Worm (Caenorhabditis elegans) whole organism, young adult: ENCODE data around the gene figl-1.
A peak's percentile ranks its signal among the peaks of the same experiment; 100 is the strongest.

ENCODE experiments used
- B0336.3 ChIP-seq: fragments of 200-800 bp; sonication (Bioruptor generic); IDR thresholded peaks from 2 replicates; pipeline ENCODE4 v1.3.6; 2022; ENCODE audit warnings: missing genetic modification characterization, missing compliant biosample characterization
- C06A6.2 ChIP-seq: fragments of 200-800 bp; sonication (Bioruptor generic); conservative IDR thresholded peaks from 2 replicates; pipeline ENCODE4 v1.3.6; 2022; ENCODE audit warnings: missing genetic modification characterization, missing compliant biosample characterization
- D2030.7 ChIP-seq: fragments of 200-800 bp; sonication (Bioruptor generic); IDR thresholded peaks from 2 replicates; pipeline ENCODE4 v1.3.6; 2022; ENCODE audit warnings: missing genetic modification reagents, missing genetic modification characterization, missing compliant biosample characterization
- F10E7.11 ChIP-seq: sonication (generic microtip); optimal IDR thresholded peaks from 2 replicates; lab custom pipeline; 2017; ENCODE audit warnings: mild to moderate bottlenecking, missing genetic modification characterization, moderate library complexity, missing compliant biosample characterization
- F22D6.2 ChIP-seq: sonication (generic microtip); optimal IDR thresholded peaks from 2 replicates; lab custom pipeline; 2016; ENCODE audit warnings: mild to moderate bottlenecking, missing genetic modification characterization, missing compliant biosample characterization
- F39B2.1 ChIP-seq: fragments of 200-800 bp; sonication (Bioruptor generic); IDR thresholded peaks from 2 replicates; pipeline ENCODE4 v1.3.6; 2022; ENCODE audit warnings: missing genetic modification reagents, missing genetic modification characterization, missing compliant biosample characterization
- F57A8.1 ChIP-seq: fragments of 200-800 bp; sonication (Bioruptor generic); optimal IDR thresholded peaks from 2 replicates; lab custom pipeline; 2018; ENCODE audit warnings: mild to moderate bottlenecking, missing genetic modification characterization, moderate library complexity, missing compliant biosample characterization
- K11D2.4 ChIP-seq: fragments of 200-800 bp; sonication (Bioruptor generic); IDR thresholded peaks from 2 replicates; pipeline ENCODE4 v1.3.6; 2022; ENCODE audit warnings: missing genetic modification reagents, missing genetic modification characterization, missing compliant biosample characterization
- K12H6.12 ChIP-seq: fragments of 200-800 bp; sonication (Bioruptor generic); optimal IDR thresholded peaks from 2 replicates; lab custom pipeline; 2018; ENCODE audit warnings: mild to moderate bottlenecking, missing genetic modification characterization, missing compliant biosample characterization
- T07F8.4 ChIP-seq: sonication (generic microtip); optimal IDR thresholded peaks from 2 replicates; lab custom pipeline; 2016; ENCODE audit warnings: mild to moderate bottlenecking, missing genetic modification characterization, moderate library complexity, missing compliant biosample characterization
- Y53F4B.3 ChIP-seq: fragments of 200-800 bp; sonication (Bioruptor generic); IDR thresholded peaks from 2 replicates; pipeline ENCODE4 v1.3.6; 2022; ENCODE audit warnings: missing genetic modification reagents, missing genetic modification characterization, missing compliant biosample characterization
- Y56A3A.18 ChIP-seq: fragments of 200-800 bp; sonication (Bioruptor generic); IDR thresholded peaks from 2 replicates; pipeline ENCODE4 v1.3.6; 2022; ENCODE audit warnings: missing genetic modification reagents, missing genetic modification characterization, missing compliant biosample characterization
- ZK185.1 ChIP-seq: sonication (generic microtip); optimal IDR thresholded peaks from 2 replicates; lab custom pipeline; 2016; ENCODE audit warnings: mild to moderate bottlenecking, missing genetic modification characterization, missing compliant biosample characterization; ENCODE audit not compliant: poor library complexity, severe bottlenecking
- akir-1 ChIP-seq: fragments of 200-800 bp; sonication (Bioruptor generic); optimal IDR thresholded peaks from 2 replicates; lab custom pipeline; 2018; ENCODE audit warnings: mild to moderate bottlenecking, missing genetic modification characterization, moderate library complexity, missing compliant biosample characterization
- athp-1 ChIP-seq: sonication (generic microtip); optimal IDR thresholded peaks from 2 replicates; lab custom pipeline; 2017; ENCODE audit warnings: mild to moderate bottlenecking, missing genetic modification characterization, missing compliant biosample characterization
- attf-3 ChIP-seq: fragments of 200-800 bp; sonication (Bioruptor generic); conservative IDR thresholded peaks from 2 replicates; pipeline ENCODE4 v1.3.6; 2022; ENCODE audit warnings: missing genetic modification reagents, missing genetic modification characterization, missing compliant biosample characterization
- attf-5 ChIP-seq: fragments of 200-800 bp; sonication (Bioruptor generic); optimal IDR thresholded peaks from 2 replicates; lab custom pipeline; 2018; ENCODE audit warnings: mild to moderate bottlenecking, missing genetic modification characterization, missing compliant biosample characterization
- attf-6 ChIP-seq: fragments of 200-800 bp; sonication (Bioruptor generic); IDR thresholded peaks from 2 replicates; pipeline ENCODE4 v1.3.6; 2022; ENCODE audit warnings: missing genetic modification reagents, missing genetic modification characterization, missing compliant biosample characterization
- cebp-1 ChIP-seq, 2 experiments: fragments of 200-800 bp in 1 of 2; sonication (Bioruptor generic) in 1 of 2; sonication (generic microtip) in 1 of 2; IDR thresholded peaks in 1 of 2; optimal IDR thresholded peaks in 1 of 2; 2 replicates each; pipeline versions ENCODE4 v1.3.6 to Lab custom; 2017 to 2022; ENCODE audit warnings: missing compliant biosample characterization in 2 of 2, missing genetic modification characterization in 2 of 2, mild to moderate bottlenecking in 1 of 2, missing genetic modification reagents in 1 of 2, moderate library complexity in 1 of 2
- ceh-79 ChIP-seq: sonication (generic microtip); optimal IDR thresholded peaks from 2 replicates; lab custom pipeline; 2017; ENCODE audit warnings: mild to moderate bottlenecking, missing genetic modification characterization, missing compliant biosample characterization
- dox-1 ChIP-seq: fragments of 200-800 bp; sonication (Bioruptor generic); IDR thresholded peaks from 2 replicates; pipeline ENCODE4 v1.3.6; 2022; ENCODE audit warnings: missing genetic modification reagents, missing genetic modification characterization, missing compliant biosample characterization
- efl-1 ChIP-seq: fragments of 150-350 bp; optimal IDR thresholded peaks from 2 replicates; lab custom pipeline; 2014; ENCODE audit warnings: missing biosample characterization, missing genetic modification reagents, missing genetic modification characterization
- egl-44 ChIP-seq: fragments of 200-800 bp; sonication (Bioruptor generic); IDR thresholded peaks from 2 replicates; pipeline ENCODE4 v1.3.6; 2022; ENCODE audit warnings: missing genetic modification reagents, missing genetic modification characterization, missing compliant biosample characterization
- ekl-4 ChIP-seq: fragments of 200-800 bp; sonication (Bioruptor generic); IDR thresholded peaks from 2 replicates; pipeline ENCODE4 v1.3.6; 2022; ENCODE audit warnings: missing genetic modification reagents, missing genetic modification characterization, missing compliant biosample characterization
- gei-17 ChIP-seq: fragments of 200-800 bp; sonication (Bioruptor generic); optimal IDR thresholded peaks from 2 replicates; lab custom pipeline; 2018; ENCODE audit warnings: mild to moderate bottlenecking, missing genetic modification characterization, missing compliant biosample characterization
- hlh-26 ChIP-seq: fragments of 200-800 bp; sonication (Bioruptor generic); conservative IDR thresholded peaks from 2 replicates; pipeline ENCODE4 v1.3.6; 2022; ENCODE audit warnings: missing genetic modification reagents, missing genetic modification characterization, missing compliant biosample characterization
- let-526 ChIP-seq: fragments of 200-800 bp; sonication (Bioruptor generic); IDR thresholded peaks from 2 replicates; pipeline ENCODE4 v1.3.6; 2022; ENCODE audit warnings: missing genetic modification reagents, missing genetic modification characterization, missing compliant biosample characterization
- lin-35 ChIP-seq, 3 experiments: fragments of 150-350 bp in 2 of 3; sonication (generic microtip) in 1 of 3; optimal IDR thresholded peaks; 2 replicates each; lab custom pipeline; 2014 to 2018; ENCODE audit warnings: missing biosample characterization in 3 of 3, missing genetic modification characterization in 3 of 3, missing genetic modification reagents in 3 of 3
- lin-40 ChIP-seq: sonication (generic microtip); optimal IDR thresholded peaks from 2 replicates; lab custom pipeline; 2016; ENCODE audit warnings: missing genetic modification characterization, mild to moderate bottlenecking, missing compliant biosample characterization, missing genotype, missing genetic modification reagents
- madf-6 ChIP-seq: fragments of 200-800 bp; sonication (Bioruptor generic); IDR thresholded peaks from 2 replicates; pipeline ENCODE4 v1.3.6; 2022; ENCODE audit warnings: missing genetic modification reagents, missing genetic modification characterization, missing compliant biosample characterization
- madf-8 ChIP-seq: fragments of 200-800 bp; sonication (Bioruptor generic); conservative IDR thresholded peaks from 2 replicates; pipeline ENCODE4 v1.3.6; 2022; ENCODE audit warnings: missing genetic modification reagents, missing genetic modification characterization, missing compliant biosample characterization
- nfya-2 ChIP-seq: fragments of 200-800 bp; sonication (Bioruptor generic); IDR thresholded peaks from 2 replicates; pipeline ENCODE4 v1.3.6; 2022; ENCODE audit warnings: missing genetic modification reagents, missing genetic modification characterization, missing compliant biosample characterization
- nhr-120 ChIP-seq: fragments of 200-800 bp; sonication (Bioruptor generic); IDR thresholded peaks from 2 replicates; pipeline ENCODE4 v1.3.6; 2022; ENCODE audit warnings: missing genetic modification characterization, missing compliant biosample characterization
- nhr-179 ChIP-seq: sonication (generic microtip); optimal IDR thresholded peaks from 2 replicates; lab custom pipeline; 2016; ENCODE audit warnings: mild to moderate bottlenecking, missing genetic modification characterization, missing compliant biosample characterization
- nhr-27 ChIP-seq: fragments of 200-800 bp; sonication (Bioruptor generic); optimal IDR thresholded peaks from 2 replicates; lab custom pipeline; 2018; ENCODE audit warnings: mild to moderate bottlenecking, missing genetic modification characterization, moderate library complexity, missing compliant biosample characterization
- repo-1 ChIP-seq: sonication (generic microtip); optimal IDR thresholded peaks from 2 replicates; lab custom pipeline; 2017; ENCODE audit warnings: mild to moderate bottlenecking, missing genetic modification characterization, missing compliant biosample characterization
- sdz-38 ChIP-seq: sonication (generic microtip); optimal IDR thresholded peaks from 2 replicates; lab custom pipeline; 2016; ENCODE audit warnings: missing genotype, missing genetic modification characterization, missing compliant biosample characterization
- snpc-1.1 ChIP-seq: sonication (generic microtip); optimal IDR thresholded peaks from 2 replicates; lab custom pipeline; 2017; ENCODE audit warnings: missing genetic modification characterization, mild to moderate bottlenecking, missing compliant biosample characterization, antibody characterized with exemption, moderate library complexity, missing genotype, missing genetic modification reagents; ENCODE audit not compliant: insufficient read depth
- sptf-2 ChIP-seq: fragments of 200-800 bp; sonication (Bioruptor generic); optimal IDR thresholded peaks from 2 replicates; lab custom pipeline; 2018; ENCODE audit warnings: mild to moderate bottlenecking, missing genetic modification characterization, missing compliant biosample characterization
- tbp1 ChIP-seq: fragments of 200-800 bp; sonication (Bioruptor generic); optimal IDR thresholded peaks from 2 replicates; lab custom pipeline; 2018; ENCODE audit warnings: mild to moderate bottlenecking, missing genetic modification characterization, missing compliant biosample characterization
- tbx-9 ChIP-seq: sonication (generic microtip); optimal IDR thresholded peaks from 2 replicates; lab custom pipeline; 2016; ENCODE audit warnings: borderline replicate concordance, missing genetic modification characterization, inconsistent platforms, missing compliant biosample characterization
- unc-130 ChIP-seq: sonication (generic microtip); optimal IDR thresholded peaks from 2 replicates; lab custom pipeline; 2016; ENCODE audit warnings: missing genetic modification reagents, missing genetic modification characterization, missing compliant biosample characterization
- ztf-25 ChIP-seq: fragments of 200-800 bp; sonication (Bioruptor generic); IDR thresholded peaks from 2 replicates; pipeline ENCODE4 v1.3.6; 2022; ENCODE audit warnings: missing genetic modification reagents, missing genetic modification characterization, missing compliant biosample characterization
- ztf-26 ChIP-seq: sonication (generic microtip); optimal IDR thresholded peaks from 2 replicates; lab custom pipeline; 2017; ENCODE audit warnings: missing genetic modification characterization, missing compliant biosample characterization
- ztf-3 ChIP-seq: fragments of 200-800 bp; sonication (Bioruptor generic); optimal IDR thresholded peaks from 2 replicates; lab custom pipeline; 2018; ENCODE audit warnings: mild to moderate bottlenecking, missing genetic modification characterization, missing compliant biosample characterization

The figl-1 gene

DNA sequence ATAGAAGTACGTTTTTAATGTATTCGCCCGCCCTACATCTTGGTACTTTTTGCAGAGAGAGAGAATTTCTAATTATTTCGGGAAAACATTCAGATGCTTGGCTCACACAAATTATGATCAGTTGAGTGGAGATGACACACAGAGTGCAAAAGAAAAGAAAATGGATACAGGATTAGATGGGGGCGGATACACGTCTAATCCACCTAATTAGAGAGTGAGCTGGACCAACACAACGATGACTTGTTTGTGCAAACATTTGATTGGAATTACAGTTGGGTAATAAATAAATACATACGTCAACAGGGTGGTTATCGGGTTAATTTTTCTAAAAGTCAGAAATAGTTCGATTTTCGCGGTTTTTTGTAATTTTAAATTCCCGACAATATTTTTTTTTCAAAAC, 13.3 kb upstream of the figl-1 start:
- TF ChIP-seq madf-8 (GFP tag; lab: Robert Waterston, UW) (no peak), F39B2.1 (GFP tag; lab: Robert Waterston, UW) (no peak), snpc-1.1 (tag; lab: Kevin White, UChicago) (no peak), ceh-79 (tag; lab: Kevin White, UChicago) (no peak), B0336.3 (GFP tag; lab: Robert Waterston, UW) (no peak), hlh-26 (GFP tag; lab: Robert Waterston, UW) (no peak), T07F8.4 (tag; lab: Kevin White, UChicago) (no peak), tbp1 (no peak), ekl-4 (no peak), ZK185.1 (tag; lab: Kevin White, UChicago) (no peak), sptf-2 (GFP tag; lab: Kevin White, UChicago) (no peak), sdz-38 (tag; lab: Kevin White, UChicago) (no peak), akir-1 (GFP tag; lab: Kevin White, UChicago) (no peak), Y53F4B.3 (GFP tag; lab: Robert Waterston, UW) (no peak), gei-17 (no peak), ztf-3 (GFP tag; lab: Kevin White, UChicago) (no peak), K11D2.4 (GFP tag; lab: Robert Waterston, UW) (no peak), ztf-25 (no peak), attf-5 (GFP tag; lab: Kevin White, UChicago) (no peak), D2030.7 (GFP tag; lab: Robert Waterston, UW) (no peak)

DNA sequence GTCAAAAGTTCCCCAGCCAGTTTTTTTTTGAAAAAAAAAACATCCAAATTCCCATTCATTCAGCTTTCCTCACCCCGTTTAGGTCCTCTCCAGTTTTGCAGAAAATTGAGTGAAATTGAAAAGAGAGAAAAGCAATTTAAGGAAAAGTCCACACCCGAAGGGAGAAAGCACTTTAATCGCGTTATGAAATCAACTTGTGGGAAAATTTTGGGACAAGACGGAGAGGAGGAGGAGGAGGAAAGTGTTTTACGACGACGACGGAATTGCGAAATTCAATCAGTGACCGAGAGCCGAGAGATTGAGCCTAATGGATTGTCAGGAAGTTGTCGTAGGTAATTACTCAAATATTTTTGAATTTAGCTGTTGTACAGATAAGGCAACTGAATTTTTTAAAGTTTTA, 11.6 kb upstream of the figl-1 start:
- TF ChIP-seq nhr-120 (GFP tag; lab: Robert Waterston, UW): no peak
- peak; percentile 65; the same call in 1 of the 2 replicates for TF ChIP-seq cebp-1 (GFP tag; IDR thresholded peaks at IDR 0.05; lab: Robert Waterston, UW)
- TF ChIP-seq cebp-1 (tag; optimal IDR thresholded peaks at IDR 0.05; lab: Kevin White, UChicago): peak; percentile 94
- TF ChIP-seq K12H6.12 (tag; lab: Kevin White, UChicago): no peak

DNA sequence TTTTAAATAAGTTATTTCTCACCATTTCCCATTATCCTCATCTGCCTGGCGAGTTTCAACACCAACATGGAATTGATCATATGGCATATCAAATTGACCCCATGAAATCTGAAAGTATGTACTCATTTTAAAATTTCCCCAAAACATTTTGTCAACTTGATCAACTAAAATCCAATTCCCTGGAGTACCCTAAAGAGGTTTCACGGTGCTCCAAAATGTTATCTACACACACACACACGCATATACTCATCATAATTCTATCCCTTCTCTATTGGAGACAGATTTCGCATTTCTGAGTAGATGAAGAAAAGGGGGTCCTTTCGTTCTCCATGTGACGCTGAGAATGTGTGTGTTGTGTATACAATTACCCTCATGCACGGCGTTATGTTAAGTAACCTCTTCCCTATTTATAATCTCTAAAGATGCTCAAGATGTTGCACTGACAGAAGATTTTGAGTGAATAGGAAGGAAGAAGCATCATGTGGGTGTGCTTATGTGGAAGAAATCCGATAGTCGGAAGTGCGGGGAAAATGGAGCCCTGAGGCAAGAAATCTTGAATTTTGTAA, 10.3 kb upstream of the figl-1 start:
- TF ChIP-seq lin-35 (GFP tag; optimal IDR thresholded peaks at IDR 0.05; lab: Kevin White, UChicago) (no peak), nfya-2 (no peak), ztf-26 (tag; lab: Kevin White, UChicago) (no peak), tbx-9 (no peak), let-526 (no peak), repo-1 (tag; lab: Kevin White, UChicago) (no peak), F57A8.1 (GFP tag; lab: Kevin White, UChicago) (no peak), madf-6 (no peak), nhr-179 (tag; lab: Kevin White, UChicago) (no peak)

DNA sequence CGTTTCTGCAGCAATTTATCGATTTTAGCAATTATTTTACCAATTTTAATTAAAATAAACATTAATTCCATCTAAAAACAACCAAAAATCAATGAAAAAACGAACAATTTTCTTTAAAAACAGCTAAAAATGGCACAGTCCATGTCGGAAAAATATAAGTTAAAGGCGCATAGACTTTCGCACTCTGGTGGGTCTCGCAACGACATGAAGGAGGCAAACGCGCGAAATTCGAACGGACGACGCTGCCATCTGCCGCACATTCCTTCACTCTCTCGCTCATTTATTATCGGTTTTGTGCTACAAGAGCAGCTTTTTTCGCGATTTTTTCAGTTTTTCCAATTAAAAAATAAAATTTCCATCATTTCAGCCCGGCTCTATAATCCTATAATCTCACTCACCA, 1.0 kb upstream of the figl-1 start, which contains the start of gene mcm-7:
TSS of gene mcm-7 (plus strand) at position 368 of the 400 bp plus-strand sequence.
- TF ChIP-seq athp-1 (tag; lab: Kevin White, UChicago) (no peak), attf-3 (GFP tag; lab: Robert Waterston, UW) (0 out of 2 replicates have a peak, but pooled peaks have one; percentile 33), dox-1 (GFP tag; lab: Robert Waterston, UW) (peak; percentile 77), sdz-38 (tag; lab: Kevin White, UChicago) (no peak), unc-130 (no peak), ztf-3 (GFP tag; lab: Kevin White, UChicago) (no peak), F22D6.2 (tag; lab: Kevin White, UChicago) (no peak), attf-6 (no peak), nhr-27 (tag; lab: Kevin White, UChicago) (no peak), ekl-4 (no peak), Y56A3A.18 (GFP tag; lab: Robert Waterston, UW) (no peak), egl-44 (GFP tag; lab: Robert Waterston, UW) (no peak), C06A6.2 (GFP tag; lab: Robert Waterston, UW) (no peak), efl-1 (GFP tag; lab: Kevin White, UChicago) (peak; percentile 93), lin-40 (no peak), F10E7.11 (no peak), gei-17 (no peak)
